Fruit fly (Drosophila melanogaster) whole organism, prepupa: ENCODE results near the gene CG5910.

Experiments
- Blimp-1 ChIP-seq: fragments of 200-800 bp; sonication (Bioruptor generic); optimal IDR thresholded peaks from 3 replicates; lab custom pipeline; 2017; ENCODE audit warnings: missing biosample characterization, missing genetic modification characterization, mild to moderate bottlenecking, moderate library complexity, missing genetic modification reagents
- CG10631 ChIP-seq: fragments of 200-800 bp; sonication (Bioruptor generic); optimal IDR thresholded peaks from 2 replicates; lab custom pipeline; 2016; ENCODE audit warnings: missing biosample characterization, missing genetic modification characterization
- CG10669 ChIP-seq: fragments of 200-800 bp; sonication (Bioruptor generic); optimal IDR thresholded peaks from 3 replicates; lab custom pipeline; 2018; ENCODE audit warnings: missing biosample characterization, mild to moderate bottlenecking, missing genetic modification characterization, moderate library complexity
- CG11294 ChIP-seq: fragments of 200-800 bp; sonication (Bioruptor generic); IDR thresholded peaks from 2 replicates; pipeline ENCODE4 v1.3.6; 2022; ENCODE audit warnings: missing biosample characterization, missing genetic modification characterization
- CG11762 ChIP-seq: fragments of 200-800 bp; sonication (Bioruptor generic); optimal IDR thresholded peaks from 3 replicates; lab custom pipeline; 2016; ENCODE audit warnings: missing biosample characterization, missing genetic modification characterization; ENCODE audit not compliant: insufficient read depth
- CG11902 ChIP-seq: fragments of 200-800 bp; sonication (Bioruptor generic); optimal IDR thresholded peaks from 3 replicates; lab custom pipeline; 2016; ENCODE audit warnings: missing biosample characterization, missing genetic modification characterization
- CG15336 ChIP-seq: fragments of 200-800 bp; sonication (Bioruptor generic); IDR thresholded peaks from 2 replicates; pipeline ENCODE4 v1.3.6; 2022; ENCODE audit warnings: missing biosample characterization, missing genetic modification characterization
- CG1621 ChIP-seq: fragments of 200-800 bp; sonication (Bioruptor generic); optimal IDR thresholded peaks from 3 replicates; lab custom pipeline; 2018; ENCODE audit warnings: missing biosample characterization, mild to moderate bottlenecking, missing genetic modification characterization
- CG3032 ChIP-seq: fragments of 200-800 bp; optimal IDR thresholded peaks from 2 replicates; lab custom pipeline; 2019; ENCODE audit warnings: missing biosample characterization, mild to moderate bottlenecking, missing genetic modification characterization, moderate library complexity
- CG32006 ChIP-seq: fragments of 200-800 bp; sonication (Bioruptor generic); optimal IDR thresholded peaks from 3 replicates; lab custom pipeline; 2017; ENCODE audit warnings: missing biosample characterization, mild to moderate bottlenecking, missing genetic modification characterization
- CG34406 ChIP-seq: fragments of 200-800 bp; sonication (Bioruptor generic); optimal IDR thresholded peaks from 3 replicates; lab custom pipeline; 2016; ENCODE audit warnings: missing biosample characterization, missing genetic modification characterization
- CG3919 ChIP-seq: fragments of 200-800 bp; sonication (Bioruptor generic); optimal IDR thresholded peaks from 3 replicates; lab custom pipeline; 2016; ENCODE audit warnings: missing biosample characterization, missing genetic modification characterization
- CG4318 ChIP-seq: fragments of 200-800 bp; sonication (Bioruptor generic); optimal IDR thresholded peaks from 3 replicates; lab custom pipeline; 2017; ENCODE audit warnings: missing biosample characterization, mild to moderate bottlenecking, missing genetic modification characterization
- CG6163 ChIP-seq: fragments of 200-800 bp; sonication (Bioruptor generic); IDR thresholded peaks from 3 replicates; pipeline ENCODE4 v1.3.6; 2022; ENCODE audit warnings: missing biosample characterization, missing genetic modification characterization
- CG6276 ChIP-seq: fragments of 200-800 bp; sonication (Bioruptor generic); optimal IDR thresholded peaks from 2 replicates; lab custom pipeline; 2017; ENCODE audit warnings: missing biosample characterization, mild to moderate bottlenecking, missing genetic modification characterization
- CG6792 ChIP-seq: fragments of 200-800 bp; sonication (Bioruptor generic); optimal IDR thresholded peaks from 3 replicates; lab custom pipeline; 2016; ENCODE audit warnings: missing biosample characterization, missing genetic modification characterization
- CG7368 ChIP-seq: fragments of 200-800 bp; sonication (Bioruptor generic); optimal IDR thresholded peaks from 3 replicates; lab custom pipeline; 2016; ENCODE audit warnings: missing biosample characterization, missing genetic modification characterization
- CG8119 ChIP-seq: fragments of 200-800 bp; sonication (Bioruptor generic); IDR thresholded peaks from 3 replicates; pipeline ENCODE4 v1.3.6; 2022; ENCODE audit warnings: missing biosample characterization, missing genetic modification characterization
- CG8632 ChIP-seq: fragments of 200-800 bp; sonication (Bioruptor generic); optimal IDR thresholded peaks from 3 replicates; lab custom pipeline; 2016; ENCODE audit warnings: missing biosample characterization, missing genetic modification characterization
- Eip75B ChIP-seq: fragments of 200-800 bp; sonication (Bioruptor generic); optimal IDR thresholded peaks from 3 replicates; lab custom pipeline; 2016; ENCODE audit warnings: missing biosample characterization, missing genetic modification characterization
- Eip78C ChIP-seq: fragments of 200-800 bp; sonication (Bioruptor generic); peaks from one replicate; lab custom pipeline; 2016; ENCODE audit warnings: missing biosample characterization, missing genetic modification characterization
- Gug ChIP-seq: fragments of 200-800 bp; sonication (Bioruptor generic); IDR thresholded peaks from 2 replicates; pipeline ENCODE4 v1.3.6; 2022; ENCODE audit warnings: missing biosample characterization, missing genetic modification characterization
- Hr39 ChIP-seq: fragments of 200-800 bp; sonication (Bioruptor generic); optimal IDR thresholded peaks from 2 replicates; lab custom pipeline; 2016; ENCODE audit warnings: missing biosample characterization, missing genetic modification characterization
- Lpt ChIP-seq: fragments of 200-800 bp; sonication (Bioruptor generic); optimal IDR thresholded peaks from 3 replicates; lab custom pipeline; 2016; ENCODE audit warnings: missing biosample characterization, missing genetic modification characterization
- Met ChIP-seq: fragments of 200-800 bp; sonication (Bioruptor generic); optimal IDR thresholded peaks from 3 replicates; lab custom pipeline; 2016; ENCODE audit warnings: missing biosample characterization, missing genetic modification characterization
- OdsH ChIP-seq: fragments of 200-800 bp; sonication (Bioruptor generic); optimal IDR thresholded peaks from 3 replicates; lab custom pipeline; 2016; ENCODE audit warnings: missing biosample characterization, missing genetic modification characterization
- acj6 ChIP-seq: fragments of 200-800 bp; sonication (Bioruptor generic); optimal IDR thresholded peaks from 3 replicates; lab custom pipeline; 2016; ENCODE audit warnings: missing biosample characterization, missing genetic modification characterization
- dac ChIP-seq: fragments of 200-800 bp; sonication (Bioruptor generic); optimal IDR thresholded peaks from 2 replicates; lab custom pipeline; 2017; ENCODE audit warnings: missing biosample characterization, mild to moderate bottlenecking, missing genetic modification characterization
- eg ChIP-seq: fragments of 200-800 bp; sonication (Bioruptor generic); IDR thresholded peaks from 3 replicates; pipeline ENCODE4 v1.3.6; 2022; ENCODE audit warnings: missing biosample characterization, missing genetic modification characterization
- fd59A ChIP-seq: fragments of 200-800 bp; sonication (Bioruptor generic); optimal IDR thresholded peaks from 2 replicates; lab custom pipeline; 2017; ENCODE audit warnings: missing biosample characterization, mild to moderate bottlenecking, missing genetic modification characterization, missing genetic modification reagents
- fd85E ChIP-seq: fragments of 200-800 bp; sonication (Bioruptor generic); optimal IDR thresholded peaks from 3 replicates; lab custom pipeline; 2016; ENCODE audit warnings: missing biosample characterization, missing genetic modification characterization
- lz ChIP-seq: fragments of 200-800 bp; sonication (Bioruptor generic); optimal IDR thresholded peaks from 3 replicates; lab custom pipeline; 2016; ENCODE audit warnings: missing biosample characterization, missing genetic modification characterization
- net ChIP-seq: fragments of 200-800 bp; sonication (Bioruptor generic); optimal IDR thresholded peaks from 3 replicates; lab custom pipeline; 2016; ENCODE audit warnings: missing biosample characterization, missing genetic modification characterization
- salr ChIP-seq, 2 experiments: fragments of 200-800 bp; sonication (Bioruptor generic); optimal IDR thresholded peaks; 3 replicates each; lab custom pipeline; 2016 to 2018; ENCODE audit warnings: missing biosample characterization in 2 of 2, missing genetic modification characterization in 2 of 2, mild to moderate bottlenecking in 1 of 2
- spab ChIP-seq: fragments of 200-800 bp; sonication (Bioruptor generic); optimal IDR thresholded peaks from 2 replicates; lab custom pipeline; 2017; ENCODE audit warnings: missing biosample characterization, mild to moderate bottlenecking, missing genetic modification characterization, missing genetic modification reagents
- ss ChIP-seq, 2 experiments: fragments of 200-800 bp; sonication (Bioruptor generic); optimal IDR thresholded peaks; 2 replicates in 1 of 2; 3 replicates in 1 of 2; lab custom pipeline; 2017 to 2018; ENCODE audit warnings: mild to moderate bottlenecking in 2 of 2, missing biosample characterization in 2 of 2, missing genetic modification characterization in 2 of 2, moderate library complexity in 1 of 2

CG5910 gene

dm6 chr3L:20465941-20466340 is 23.7 kb downstream of the CG5910 start, which contains the start of gene CG42764:
Gene CG42764 (minus strand): TSS chr3L:20466041.
- TF ChIP-seq CG10669: no peak

DNA sequence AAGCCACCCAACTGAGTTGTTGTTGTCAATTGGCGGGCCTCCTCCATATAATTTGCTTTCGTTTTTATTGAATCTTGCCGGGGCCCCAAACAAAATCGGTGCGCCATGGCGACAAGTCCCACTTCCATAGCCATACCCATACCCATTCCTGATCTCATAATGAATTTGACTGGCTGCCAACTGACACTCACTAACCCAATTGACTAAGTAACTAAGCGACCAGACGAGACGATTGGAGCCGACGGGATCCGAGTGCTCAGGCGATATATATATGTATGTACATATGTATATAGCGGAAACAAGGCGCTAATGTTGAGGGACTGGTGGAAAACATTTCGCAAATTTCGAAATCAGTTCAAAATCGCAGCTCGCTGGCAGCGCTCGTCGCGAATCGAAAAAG is 24.4 kb downstream of the CG5910 start, which contains the start of gene Tdh:
Tdh (plus strand) TSS at position 346 of the 400 bp plus-strand sequence.
- TF ChIP-seq CG15336 (GFP tag; lab: Robert Waterston, UW) (no peak), CG3032 (tag; lab: Kevin White, UChicago) (no peak), Eip75B (GFP tag; lab: Kevin White, UChicago) (no peak), Met (no peak)

DNA sequence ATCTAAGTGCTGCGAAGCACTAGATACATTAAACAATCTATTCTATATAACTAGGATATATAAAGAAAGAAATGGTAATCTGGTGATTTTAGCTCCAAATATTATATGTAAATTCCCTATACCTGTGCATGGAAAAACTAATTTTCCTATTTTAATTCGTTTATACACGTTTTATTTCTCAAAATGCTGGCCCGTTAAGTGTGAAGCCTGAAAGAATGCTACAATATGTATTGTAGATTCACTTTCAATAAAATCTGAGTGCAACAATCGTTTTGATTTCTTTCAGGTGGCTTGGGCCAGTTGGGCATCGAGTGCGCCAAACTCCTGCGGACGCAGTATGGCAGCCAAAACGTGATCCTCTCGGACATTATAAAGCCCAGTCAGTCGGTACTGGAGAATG is 25.2 kb downstream of the CG5910 start:
- TF ChIP-seq Lpt (GFP tag; lab: Kevin White, UChicago) (no peak), Blimp-1 (peak; percentile 49), CG7368 (GFP tag; lab: Kevin White, UChicago) (no peak), fd85E (GFP tag; lab: Kevin White, UChicago) (no peak), CG8632 (GFP tag; lab: Kevin White, UChicago) (no peak), CG10631 (GFP tag; lab: Kevin White, UChicago) (no peak)

DNA sequence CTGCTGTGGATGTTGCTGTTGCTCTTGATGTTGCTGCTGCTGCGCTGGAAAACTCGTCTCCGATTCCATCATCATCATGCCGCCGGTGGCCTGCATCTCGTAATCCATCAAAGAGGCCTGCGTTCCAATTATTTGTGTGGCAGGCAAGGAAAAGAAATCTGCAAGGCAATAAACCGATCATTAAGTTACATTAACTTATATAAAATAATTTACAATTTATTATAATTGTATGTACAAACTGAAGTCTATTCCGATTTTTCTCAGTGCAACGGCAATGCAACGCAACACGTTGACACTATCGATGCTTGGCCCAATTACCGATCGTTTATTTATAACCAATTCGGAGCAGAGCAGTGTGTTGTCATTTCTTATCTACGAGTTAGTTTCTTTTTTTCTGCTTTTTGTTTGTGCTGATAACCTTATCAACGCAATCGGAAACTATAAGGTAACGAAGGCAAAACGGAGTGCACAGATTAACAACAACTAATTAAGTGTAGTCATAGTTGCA is 28.8 kb downstream of the CG5910 start:
- TF ChIP-seq CG7368 (GFP tag; lab: Kevin White, UChicago): peak; percentile 22
- TF ChIP-seq Gug (GFP tag; lab: Robert Waterston, UW): peak; percentile 48
- TF ChIP-seq salr (GFP tag; optimal IDR thresholded peaks at IDR 0.05; lab: Kevin White, UChicago): peak in 1 of 2 experiments; percentile 42
- no peak for TF ChIP-seq ss (GFP tag; optimal IDR thresholded peaks at IDR 0.05; lab: Kevin White, UChicago)
- TF ChIP-seq CG6792: peak; percentile 9
- TF ChIP-seq CG11902 (GFP tag; lab: Kevin White, UChicago): no peak
- peak; percentile 68 for TF ChIP-seq CG32006
- TF ChIP-seq Eip78C: peak; percentile 75
- TF ChIP-seq CG15336 (GFP tag; lab: Robert Waterston, UW): peak; percentile 76
- TF ChIP-seq CG34406: no peak
- peak; percentile 47 for TF ChIP-seq CG3919 (GFP tag; lab: Kevin White, UChicago)
- TF ChIP-seq fd59A (GFP tag; lab: Kevin White, UChicago): peak; percentile 37
- peak; percentile 8 for TF ChIP-seq acj6 (GFP tag; lab: Kevin White, UChicago)
- no peak for TF ChIP-seq lz (GFP tag; lab: Kevin White, UChicago)
- peak; percentile 1 for TF ChIP-seq Lpt (GFP tag; lab: Kevin White, UChicago)
- peak; percentile 49; the same call in 2 of the 3 replicates for TF ChIP-seq CG8119
- TF ChIP-seq Hr39 (GFP tag; lab: Kevin White, UChicago): no peak
- peak; percentile 24 for TF ChIP-seq CG8632 (GFP tag; lab: Kevin White, UChicago)
- TF ChIP-seq CG6163 (GFP tag; lab: Robert Waterston, UW): peak; percentile 81
- TF ChIP-seq CG1621 (tag; lab: Kevin White, UChicago): no peak
- TF ChIP-seq dac (GFP tag; lab: Kevin White, UChicago): peak; percentile 12
- peak; percentile 49; the same call in 1 of the 2 replicates for TF ChIP-seq CG11294 (GFP tag; lab: Robert Waterston, UW)
- TF ChIP-seq spab: no peak
- no peak for TF ChIP-seq CG11762
- TF ChIP-seq CG4318 (GFP tag; lab: Kevin White, UChicago): peak; percentile 6
- TF ChIP-seq CG10669: peak; percentile 38
- TF ChIP-seq eg: peak; percentile 82
- TF ChIP-seq OdsH: peak; percentile 39
- peak; percentile 50 for TF ChIP-seq CG6276 (GFP tag; lab: Kevin White, UChicago)
- TF ChIP-seq net (GFP tag; lab: Kevin White, UChicago): peak; percentile 47
- TF ChIP-seq, all 60 proteins: peak for 22
